Worm (Caenorhabditis elegans): ENCODE results near the gene H35B03.1.

ce11 chrIV:5685014-5685413 is 40.4 kb upstream of the H35B03.1 start, which contains the start of gene C55C3.3:
- TF ChIP-seq sea-2 (GFP tag; IDR thresholded peaks at IDR 0.05) = no peak
- no peak for TF ChIP-seq hrde-1 (tag; optimal IDR thresholded peaks at IDR 0.05; ENCODE audit: borderline replicate concordance)
- TF ChIP-seq cebp-2 (GFP tag; IDR thresholded peaks at IDR 0.05) = no peak
- no peak for TF ChIP-seq madf-8 (GFP tag; conservative IDR thresholded peaks at IDR 0.05)
- TF ChIP-seq lin-35 (GFP tag; optimal IDR thresholded peaks at IDR 0.05) = no peak
- TF ChIP-seq dpff-1 (tag; optimal IDR thresholded peaks at IDR 0.05) = no peak
- no peak for TF ChIP-seq unc-62 (GFP tag; optimal IDR thresholded peaks at IDR 0.05)
- TF ChIP-seq zim-3 (tag; optimal IDR thresholded peaks at IDR 0.05) = no peak
- TF ChIP-seq ceh-40 (GFP tag; IDR thresholded peaks at IDR 0.05) = no peak
- TF ChIP-seq chd-7 (tag; optimal IDR thresholded peaks at IDR 0.05) = no peak
- no peak for TF ChIP-seq nhr-90 (tag; optimal IDR thresholded peaks at IDR 0.05)

Measured in whole organism, young adult.